Worm (Caenorhabditis elegans) whole organism, L4 larva: ENCODE measurements around the gene fbxa-81.
A peak's percentile ranks its signal among the peaks of the same experiment; 100 is the strongest.

Experiments
- F10B5.3 ChIP-seq: sonication (generic microtip); optimal IDR thresholded peaks from 2 replicates; lab custom pipeline; 2016; ENCODE audit warnings: mild to moderate bottlenecking, missing genetic modification characterization, missing compliant biosample characterization
- F26F4.8 ChIP-seq: fragments of 200-800 bp; sonication (Bioruptor generic); conservative IDR thresholded peaks from 2 replicates; pipeline ENCODE4 v1.3.6; 2022; ENCODE audit warnings: missing genetic modification characterization, missing compliant biosample characterization
- F44E2.7 ChIP-seq: fragments of 200-800 bp; sonication (Bioruptor generic); IDR thresholded peaks from 2 replicates; pipeline ENCODE4 v2.1.2; 2022; ENCODE audit warnings: missing genetic modification characterization, missing compliant biosample characterization
- F49E8.2 ChIP-seq: sonication (generic microtip); optimal IDR thresholded peaks from 2 replicates; lab custom pipeline; 2016; ENCODE audit warnings: missing compliant biosample characterization, mild to moderate bottlenecking, missing genetic modification characterization, borderline replicate concordance
- T20F7.1 ChIP-seq: fragments of 200-800 bp; sonication (Bioruptor generic); optimal IDR thresholded peaks from 2 replicates; lab custom pipeline; 2018; ENCODE audit warnings: mild to moderate bottlenecking, missing genetic modification characterization, missing compliant biosample characterization
- Y75B8A.6 ChIP-seq: fragments of 200-800 bp; sonication (Bioruptor generic); IDR thresholded peaks from 2 replicates; pipeline ENCODE4 v1.3.6; 2022; ENCODE audit warnings: missing genetic modification reagents, missing genetic modification characterization, missing compliant biosample characterization
- aly-2 ChIP-seq: sonication (generic microtip); optimal IDR thresholded peaks from 2 replicates; lab custom pipeline; 2018; ENCODE audit warnings: missing biosample characterization, missing genetic modification characterization
- ama-1 ChIP-seq: fragments of 150-350 bp; optimal IDR thresholded peaks from 2 replicates; lab custom pipeline; 2014; ENCODE audit warnings: inconsistent platforms, mixed read lengths
- arid-1 ChIP-seq: fragments of 200-800 bp; sonication (Bioruptor generic); conservative IDR thresholded peaks from 2 replicates; pipeline ENCODE4 v1.3.6; 2022; ENCODE audit warnings: missing genetic modification reagents, missing genetic modification characterization, missing compliant biosample characterization
- ceh-28 ChIP-seq: fragments of 150-350 bp; optimal IDR thresholded peaks from 2 replicates; lab custom pipeline; 2014; ENCODE audit warnings: missing biosample characterization, missing genetic modification reagents, missing genetic modification characterization
- ces-1 ChIP-seq: fragments of 150-350 bp; sonication (generic microtip); optimal IDR thresholded peaks from 4 replicates; lab custom pipeline; 2014; ENCODE audit warnings: missing biosample characterization, missing genetic modification reagents, missing genetic modification characterization
- ctbp-1 ChIP-seq: fragments of 200-800 bp; sonication (Bioruptor generic); IDR thresholded peaks from 2 replicates; pipeline ENCODE4 v1.3.6; 2022; ENCODE audit warnings: missing genetic modification reagents, missing genetic modification characterization, missing compliant biosample characterization
- daf-12 ChIP-seq: fragments of 150-350 bp; optimal IDR thresholded peaks from 2 replicates; lab custom pipeline; 2014; ENCODE audit warnings: missing biosample characterization, missing genetic modification reagents, missing genetic modification characterization
- daf-16 ChIP-seq, 3 experiments: sonication (generic microtip); optimal IDR thresholded peaks; 2 replicates each; lab custom pipeline; 2016 to 2017; ENCODE audit warnings: missing genetic modification characterization in 3 of 3, missing genetic modification reagents in 3 of 3, mild to moderate bottlenecking in 2 of 3, missing compliant biosample characterization in 2 of 3, missing biosample characterization in 1 of 3, moderate library complexity in 1 of 3
- daf-8 ChIP-seq: fragments of 200-800 bp; sonication (Bioruptor generic); IDR thresholded peaks from 2 replicates; pipeline ENCODE4 v1.3.6; 2022; ENCODE audit warnings: missing genetic modification characterization, missing compliant biosample characterization
- dmd-6 ChIP-seq: fragments of 200-800 bp; sonication (Bioruptor generic); IDR thresholded peaks from 2 replicates; pipeline ENCODE4 v1.3.6; 2022; ENCODE audit warnings: missing genetic modification reagents, missing genetic modification characterization, missing compliant biosample characterization
- dmd-8 ChIP-seq: fragments of 200-800 bp; sonication (Bioruptor generic); IDR thresholded peaks from 2 replicates; pipeline ENCODE4 v1.3.6; 2022; ENCODE audit warnings: missing genetic modification characterization, missing compliant biosample characterization
- dpl-1 ChIP-seq: fragments of 150-350 bp; optimal IDR thresholded peaks from 2 replicates; lab custom pipeline; 2014; ENCODE audit warnings: missing biosample characterization, missing genetic modification reagents, missing genetic modification characterization
- egl-27 ChIP-seq: sonication (generic microtip); optimal IDR thresholded peaks from 3 replicates; lab custom pipeline; 2017; ENCODE audit warnings: missing biosample characterization, missing genetic modification reagents, missing genetic modification characterization
- fos-1 ChIP-seq: fragments of 150-350 bp; optimal IDR thresholded peaks from 2 replicates; lab custom pipeline; 2014; ENCODE audit warnings: missing biosample characterization, missing genetic modification characterization
- hif-1 ChIP-seq, 2 experiments: sonication (generic microtip); optimal IDR thresholded peaks; 2 replicates each; lab custom pipeline; 2016 to 2017; ENCODE audit warnings: missing compliant biosample characterization in 2 of 2, missing genetic modification characterization in 2 of 2, missing genetic modification reagents in 2 of 2, missing genotype in 2 of 2, mild to moderate bottlenecking in 1 of 2
- hlh-30 ChIP-seq: sonication (generic microtip); optimal IDR thresholded peaks from 2 replicates; lab custom pipeline; 2017; ENCODE audit warnings: antibody characterized with exemption, mild to moderate bottlenecking, missing genetic modification characterization, missing compliant biosample characterization; ENCODE audit not compliant: insufficient read depth
- jun-1 ChIP-seq: fragments of 150-350 bp; optimal IDR thresholded peaks from 2 replicates; lab custom pipeline; 2014; ENCODE audit warnings: missing biosample characterization, missing genetic modification reagents, missing genetic modification characterization
- lin-29 ChIP-seq: fragments of 200-800 bp; sonication (Bioruptor generic); IDR thresholded peaks from 2 replicates; pipeline ENCODE4 v1.3.6; 2022; ENCODE audit warnings: missing genetic modification reagents, missing genetic modification characterization, missing compliant biosample characterization
- lin-38 ChIP-seq: fragments of 200-800 bp; sonication (Bioruptor generic); IDR thresholded peaks from 2 replicates; pipeline ENCODE4 v1.3.6; 2022; ENCODE audit warnings: missing genetic modification reagents, missing genetic modification characterization, missing compliant biosample characterization
- lin-39 ChIP-seq: fragments of 150-350 bp; optimal IDR thresholded peaks from 2 replicates; lab custom pipeline; 2014; ENCODE audit warnings: missing biosample characterization, missing genetic modification reagents, missing genetic modification characterization
- lir-3 ChIP-seq: sonication (generic microtip); optimal IDR thresholded peaks from 2 replicates; lab custom pipeline; 2016; ENCODE audit warnings: mild to moderate bottlenecking, missing genetic modification characterization, missing compliant biosample characterization
- lsy-2 ChIP-seq, 2 experiments: fragments of 150-350 bp in 1 of 2; sonication (generic microtip) in 1 of 2; optimal IDR thresholded peaks; 2 replicates each; lab custom pipeline; 2014 to 2017; ENCODE audit warnings: missing biosample characterization in 2 of 2, missing genetic modification characterization in 2 of 2
- madf-5 ChIP-seq, 2 experiments: fragments of 200-800 bp; sonication (Bioruptor generic); IDR thresholded peaks; 2 replicates each; pipeline ENCODE4 v1.3.6; 2022; ENCODE audit warnings: missing compliant biosample characterization in 2 of 2, missing genetic modification characterization in 2 of 2
- madf-9 ChIP-seq: fragments of 200-800 bp; sonication (Bioruptor generic); conservative IDR thresholded peaks from 2 replicates; pipeline ENCODE4 v1.3.6; 2022; ENCODE audit warnings: missing genetic modification reagents, missing genetic modification characterization, missing compliant biosample characterization
- mdt-29 ChIP-seq: fragments of 200-800 bp; sonication (Bioruptor generic); IDR thresholded peaks from 2 replicates; pipeline ENCODE4 v1.3.6; 2022; ENCODE audit warnings: missing genetic modification reagents, missing genetic modification characterization, missing compliant biosample characterization
- mes-2 ChIP-seq: sonication (generic microtip); optimal IDR thresholded peaks from 2 replicates; lab custom pipeline; 2016; ENCODE audit warnings: missing genotype, mild to moderate bottlenecking, missing genetic modification characterization, missing compliant biosample characterization; ENCODE audit not compliant: poor library complexity, severe bottlenecking
- nhr-102 ChIP-seq: sonication (generic microtip); optimal IDR thresholded peaks from 2 replicates; lab custom pipeline; 2016; ENCODE audit warnings: mild to moderate bottlenecking, missing genetic modification characterization, moderate library complexity, missing compliant biosample characterization
- nhr-11 ChIP-seq: fragments of 150-350 bp; optimal IDR thresholded peaks from 2 replicates; lab custom pipeline; 2014; ENCODE audit warnings: missing biosample characterization, missing genetic modification characterization
- nhr-111 ChIP-seq: fragments of 200-800 bp; sonication (Bioruptor generic); optimal IDR thresholded peaks from 2 replicates; lab custom pipeline; 2018; ENCODE audit warnings: mild to moderate bottlenecking, missing genetic modification characterization, missing compliant biosample characterization
- nhr-25 ChIP-seq: sonication (generic microtip); optimal IDR thresholded peaks from 2 replicates; lab custom pipeline; 2017; ENCODE audit warnings: missing genetic modification characterization, mild to moderate bottlenecking, missing compliant biosample characterization, antibody characterized with exemption, moderate library complexity, borderline replicate concordance; ENCODE audit not compliant: insufficient read depth
- nhr-41 ChIP-seq: fragments of 200-800 bp; sonication (Bioruptor generic); IDR thresholded peaks from 2 replicates; pipeline ENCODE4 v1.3.6; 2022; ENCODE audit warnings: missing genetic modification reagents, missing genetic modification characterization, missing compliant biosample characterization
- nhr-76 ChIP-seq: fragments of 150-350 bp; optimal IDR thresholded peaks from 2 replicates; lab custom pipeline; 2014; ENCODE audit warnings: missing biosample characterization, missing genetic modification characterization
- pha-4 ChIP-seq, 2 experiments: fragments of 150-350 bp in 1 of 2; fragments of 200-800 bp in 1 of 2; sonication (Bioruptor generic) in 1 of 2; IDR thresholded peaks in 1 of 2; optimal IDR thresholded peaks in 1 of 2; 2 replicates each; pipeline versions ENCODE4 v1.3.6 to Lab custom; 2014 to 2022; ENCODE audit warnings: missing genetic modification characterization in 2 of 2, missing genetic modification reagents in 2 of 2, missing biosample characterization in 1 of 2, missing compliant biosample characterization in 1 of 2
- pqm-1 ChIP-seq: sonication (generic microtip); optimal IDR thresholded peaks from 2 replicates; lab custom pipeline; 2017; ENCODE audit warnings: missing biosample characterization, missing genetic modification characterization
- sdz-12 ChIP-seq: fragments of 200-800 bp; sonication (Bioruptor generic); optimal IDR thresholded peaks from 2 replicates; lab custom pipeline; 2018; ENCODE audit warnings: mild to moderate bottlenecking, missing genetic modification characterization, missing compliant biosample characterization
- skn-1 ChIP-seq: fragments of 150-350 bp; optimal IDR thresholded peaks from 2 replicates; lab custom pipeline; 2014; ENCODE audit warnings: missing biosample characterization, missing genetic modification characterization
- snpc-4 ChIP-seq: fragments of 150-350 bp; optimal IDR thresholded peaks from 2 replicates; lab custom pipeline; 2014; ENCODE audit warnings: missing biosample characterization, missing genetic modification characterization
- spr-1 ChIP-seq: sonication (generic microtip); optimal IDR thresholded peaks from 2 replicates; lab custom pipeline; 2016; ENCODE audit warnings: mild to moderate bottlenecking, missing genetic modification characterization, missing compliant biosample characterization
- tag-97 ChIP-seq: fragments of 200-800 bp; sonication (Bioruptor generic); IDR thresholded peaks from 2 replicates; pipeline ENCODE4 v1.3.6; 2022; ENCODE audit warnings: missing genetic modification characterization, missing compliant biosample characterization
- unc-130 ChIP-seq: sonication (generic microtip); optimal IDR thresholded peaks from 2 replicates; lab custom pipeline; 2016; ENCODE audit warnings: missing genetic modification reagents, missing genetic modification characterization, missing compliant biosample characterization
- unc-39 ChIP-seq: sonication (generic microtip); optimal IDR thresholded peaks from 2 replicates; lab custom pipeline; 2017; ENCODE audit warnings: missing biosample characterization, missing genetic modification characterization
- vab-7 ChIP-seq: fragments of 200-800 bp; sonication (Bioruptor generic); IDR thresholded peaks from 2 replicates; pipeline ENCODE4 v1.3.6; 2022; ENCODE audit warnings: missing genetic modification reagents, missing genetic modification characterization, missing compliant biosample characterization
- zag-1 ChIP-seq: fragments of 150-350 bp; optimal IDR thresholded peaks from 2 replicates; lab custom pipeline; 2014; ENCODE audit warnings: missing biosample characterization, missing genetic modification characterization
- zip-11 ChIP-seq: fragments of 200-800 bp; sonication (Bioruptor generic); IDR thresholded peaks from 2 replicates; pipeline ENCODE4 v1.3.6; 2022; ENCODE audit warnings: missing genetic modification characterization, missing compliant biosample characterization

fbxa-81 gene

ce11 chrX:14502116-14502587, 39.7 kb downstream of the fbxa-81 start (continued):
- TF ChIP-seq mes-2 = no peak
- no peak for TF ChIP-seq snpc-4
- TF ChIP-seq F49E8.2 (tag; lab: Kevin White, UChicago) = no peak
- no peak for TF ChIP-seq aly-2 (tag; lab: Kevin White, UChicago)
- TF ChIP-seq madf-5 (GFP tag; IDR thresholded peaks at IDR 0.05; lab: Robert Waterston, UW) = no peak
- TF ChIP-seq fos-1 = no peak
- peak in 1 of 2 experiments; percentile 49 for TF ChIP-seq lsy-2 (tag; optimal IDR thresholded peaks at IDR 0.05; lab: Kevin White, UChicago)
- TF ChIP-seq arid-1 (GFP tag; lab: Robert Waterston, UW) = no peak
- no peak for TF ChIP-seq unc-130 (GFP tag; lab: Kevin White, UChicago)
- TF ChIP-seq ceh-28 (tag; lab: Kevin White, UChicago) = no peak
- TF ChIP-seq T20F7.1 = peak; percentile 80
- no peak for TF ChIP-seq daf-8 (GFP tag; lab: Robert Waterston, UW)
- no peak for TF ChIP-seq ama-1 (lab: Kevin White, UChicago)
- TF ChIP-seq dmd-8 (GFP tag; lab: Robert Waterston, UW) = no peak
- no peak for TF ChIP-seq madf-9 (GFP tag; lab: Robert Waterston, UW)
- no peak for TF ChIP-seq unc-39 (tag; lab: Kevin White, UChicago)
- TF ChIP-seq F10B5.3 (tag; lab: Kevin White, UChicago) = no peak
- TF ChIP-seq F26F4.8 (GFP tag; lab: Robert Waterston, UW) = no peak
- 0 out of 2 replicates have a peak, but pooled peaks have one; percentile 63 for TF ChIP-seq mdt-29 (GFP tag; lab: Robert Waterston, UW)
- no peak for TF ChIP-seq daf-12 (tag; lab: Kevin White, UChicago)
- TF ChIP-seq ces-1 (GFP tag; lab: Kevin White, UChicago) = no peak
- no peak for TF ChIP-seq F44E2.7 (GFP tag; lab: Robert Waterston, UW)
- TF ChIP-seq vab-7 (GFP tag; lab: Robert Waterston, UW) = no peak
- TF ChIP-seq sdz-12 = no peak
- TF ChIP-seq jun-1 (tag; lab: Kevin White, UChicago) = no peak
- TF ChIP-seq hlh-30 = peak; percentile 92
- TF ChIP-seq lir-3 (tag; lab: Kevin White, UChicago) = no peak
- peak; percentile 1 for TF ChIP-seq nhr-25 (tag; lab: Kevin White, UChicago)
- TF ChIP-seq lin-39 (tag; lab: Kevin White, UChicago) = no peak
- no peak for TF ChIP-seq zip-11
- no peak; the same call in 1 of the 2 replicates for TF ChIP-seq lin-29 (GFP tag; lab: Robert Waterston, UW)
- no peak for TF ChIP-seq tag-97 (GFP tag; lab: Robert Waterston, UW)
- TF ChIP-seq pha-4 (GFP tag; IDR thresholded peaks at IDR 0.05; lab: Robert Waterston, UW) = no peak
- no peak for TF ChIP-seq pha-4 (tag; optimal IDR thresholded peaks at IDR 0.05; lab: Kevin White, UChicago)
- TF ChIP-seq dmd-6 (GFP tag; lab: Robert Waterston, UW) = peak; percentile 94
- TF ChIP-seq spr-1 = peak; percentile 19
- TF ChIP-seq nhr-41 (GFP tag; lab: Robert Waterston, UW) = no peak
- no peak for TF ChIP-seq nhr-76 (tag; lab: Kevin White, UChicago)
- TF ChIP-seq zag-1 (tag; lab: Kevin White, UChicago) = no peak
- TF ChIP-seq dpl-1 (GFP tag; lab: Kevin White, UChicago) = peak; percentile 12
- TF ChIP-seq egl-27 = no peak
- TF ChIP-seq Y75B8A.6 (GFP tag; lab: Robert Waterston, UW) = no peak
- peak in 1 of 2 experiments; percentile 71 for TF ChIP-seq hif-1 (tag; optimal IDR thresholded peaks at IDR 0.05; lab: Kevin White, UChicago)
- TF ChIP-seq daf-16 (GFP tag; optimal IDR thresholded peaks at IDR 0.05; lab: Kevin White, UChicago) = peak in 1 of 2 experiments; percentile 54
- TF ChIP-seq daf-16 (tag; optimal IDR thresholded peaks at IDR 0.05; lab: Kevin White, UChicago) = peak; percentile 95
- peak; percentile 94 for TF ChIP-seq nhr-102
- no peak for TF ChIP-seq skn-1 (tag; lab: Kevin White, UChicago)
- TF ChIP-seq pqm-1 (tag; lab: Kevin White, UChicago) = peak; percentile 76
- TF ChIP-seq ctbp-1 (GFP tag; lab: Robert Waterston, UW) = no peak
- TF ChIP-seq nhr-111 = no peak
- TF ChIP-seq nhr-11 (tag; lab: Kevin White, UChicago) = no peak
- peak; percentile 47; the same call in 1 of the 2 replicates for TF ChIP-seq lin-38 (GFP tag; lab: Robert Waterston, UW)
